Comparison of ENCODE assay signal across 1 fruit fly cellular context in the genomic region with DNA sequence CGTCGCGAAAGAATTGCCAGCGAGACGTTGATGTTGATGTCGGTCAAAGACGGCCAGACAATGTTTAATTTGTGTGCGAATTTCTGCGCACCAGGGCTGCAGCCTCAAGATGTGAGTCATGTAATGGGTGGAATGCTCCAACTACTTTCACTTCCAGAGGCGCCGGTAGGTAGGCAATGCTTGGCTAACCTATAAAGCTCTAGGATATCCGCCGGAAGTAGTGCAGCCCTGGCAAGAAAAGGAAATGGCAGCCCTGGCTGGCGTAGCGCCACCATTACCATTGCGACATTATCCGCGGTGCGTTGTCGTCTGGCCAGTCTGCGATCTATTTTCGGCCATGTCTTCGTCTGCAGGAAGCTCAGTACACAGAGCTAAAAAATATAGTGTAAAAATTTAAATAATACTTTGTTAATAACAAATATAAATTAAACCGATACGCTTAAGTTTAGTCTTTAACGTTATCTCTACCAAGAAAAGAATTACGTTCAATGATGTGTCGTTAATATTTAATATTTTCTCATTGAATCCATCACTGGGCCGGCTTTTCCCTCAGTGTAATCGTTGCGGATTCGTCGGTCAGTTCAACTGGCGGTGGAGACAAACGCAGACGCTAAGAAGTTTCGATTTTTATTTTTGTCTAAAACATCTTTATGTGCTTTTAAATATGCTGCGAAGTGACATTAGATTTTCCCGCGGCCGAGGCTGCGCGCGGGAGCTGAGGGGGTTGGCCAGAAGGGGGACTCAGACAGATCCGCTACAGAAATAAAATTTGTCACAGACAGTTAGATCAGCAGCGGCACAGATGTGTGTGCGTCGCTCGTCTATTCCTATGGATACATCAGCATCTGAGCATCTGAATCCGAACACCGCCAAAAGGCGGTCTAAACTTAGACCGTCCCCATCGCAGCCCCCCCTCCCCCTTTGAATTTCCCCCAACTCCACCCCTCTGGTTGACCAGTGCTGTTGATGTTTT.
TF ChIP-seq lines count a peak whose summit lies in the region.

No protein-coding gene starts in this region.

TF ChIP-seq in whole organism, embryonic, 481 proteins besides CTCF, POLR2A, EP300 and RAD21 (continued from another document and continues in another):
- peak; percentile 26 for TF ChIP-seq Max (GFP tag; optimal IDR thresholded peaks at IDR 0.05; lab: Kevin White, UChicago)
- TF ChIP-seq H2.0 (GFP tag; IDR thresholded peaks at IDR 0.05; lab: Robert Waterston, UW), result peak; percentile 55; the same call in 1 of the 2 replicates
- TF ChIP-seq abd-A (tag; optimal IDR thresholded peaks at IDR 0.05; lab: Kevin White, UChicago), result no peak
- TF ChIP-seq CG12299 (tag; optimal IDR thresholded peaks at IDR 0.05; lab: Kevin White, UChicago), result peak; percentile 72
- TF ChIP-seq chif (GFP tag; optimal IDR thresholded peaks at IDR 0.05; lab: Kevin White, UChicago), result peak in 1 of 2 experiments; percentile 21
- TF ChIP-seq Med (GFP tag; lab: Kevin White, UChicago), result peak; percentile 97
- no peak for TF ChIP-seq CG7963 (GFP tag; IDR thresholded peaks at IDR 0.05; lab: Robert Waterston, UW; ENCODE audit: partially characterized antibody)
- TF ChIP-seq Sox102F (GFP tag; optimal IDR thresholded peaks at IDR 0.05; lab: Kevin White, UChicago), result peak; percentile 68
- peak; percentile 69 for TF ChIP-seq CG7372 (GFP tag; IDR thresholded peaks at IDR 0.05; lab: Robert Waterston, UW)
- TF ChIP-seq corto (GFP tag; optimal IDR thresholded peaks at IDR 0.05; lab: Kevin White, UChicago), result no peak
- TF ChIP-seq en (GFP tag; optimal IDR thresholded peaks at IDR 0.05; lab: Kevin White, UChicago), result peak; percentile 55
- peak; percentile 60 for TF ChIP-seq Xbp1 (GFP tag; optimal IDR thresholded peaks at IDR 0.05; lab: Kevin White, UChicago)
- peak; percentile 44 for TF ChIP-seq CG12744 (GFP tag; optimal IDR thresholded peaks at IDR 0.05; lab: Kevin White, UChicago)
- no peak for TF ChIP-seq CG7745 (tag; optimal IDR thresholded peaks at IDR 0.05; lab: Kevin White, UChicago)
- TF ChIP-seq CG3838 (GFP tag; optimal IDR thresholded peaks at IDR 0.05; lab: Kevin White, UChicago), result peak; percentile 0
- peak; percentile 64 for TF ChIP-seq phol (tag; optimal IDR thresholded peaks at IDR 0.05; lab: Kevin White, UChicago)
- peak; percentile 58; the same call in 1 of the 2 replicates for TF ChIP-seq Oaz (GFP tag; IDR thresholded peaks at IDR 0.05; lab: Robert Waterston, UW)
- peak; percentile 51 for TF ChIP-seq Dek (tag; optimal IDR thresholded peaks at IDR 0.05; lab: Kevin White, UChicago)
- TF ChIP-seq knrl (GFP tag; IDR thresholded peaks at IDR 0.05; lab: Robert Waterston, UW; ENCODE audit: partially characterized antibody), result no peak
- peak; percentile 2 for TF ChIP-seq Chrac-16 (GFP tag; optimal IDR thresholded peaks at IDR 0.05; lab: Kevin White, UChicago)
- TF ChIP-seq zfh1 (GFP tag; IDR thresholded peaks at IDR 0.05; lab: Robert Waterston, UW), result peak; percentile 78
- no peak for TF ChIP-seq CG18764 (GFP tag; optimal IDR thresholded peaks at IDR 0.05; lab: Kevin White, UChicago)
- peak; percentile 80 for TF ChIP-seq CG1233 (GFP tag; optimal IDR thresholded peaks at IDR 0.05; lab: Kevin White, UChicago)
- no peak for TF ChIP-seq Spps (tag; optimal IDR thresholded peaks at IDR 0.05; lab: Kevin White, UChicago)
- TF ChIP-seq zf30C (GFP tag; optimal IDR thresholded peaks at IDR 0.05; lab: Kevin White, UChicago), result peak; percentile 10
- TF ChIP-seq NK7.1 (GFP tag; optimal IDR thresholded peaks at IDR 0.05; lab: Kevin White, UChicago), result peak; percentile 32
- no peak for TF ChIP-seq CG9797 (GFP tag; optimal IDR thresholded peaks at IDR 0.05; lab: Kevin White, UChicago)
- peak; percentile 32 for TF ChIP-seq CG10267 (tag; optimal IDR thresholded peaks at IDR 0.05; lab: Kevin White, UChicago)
- TF ChIP-seq CG11560 (tag; IDR thresholded peaks at IDR 0.05; lab: Robert Waterston, UW), result peak; percentile 58; the same call in 1 of the 3 replicates
- TF ChIP-seq CG9817 (tag; optimal IDR thresholded peaks at IDR 0.05; lab: Kevin White, UChicago), result peak; percentile 75
- TF ChIP-seq CG17802 (tag; optimal IDR thresholded peaks at IDR 0.05; lab: Kevin White, UChicago), result no peak
- TF ChIP-seq gem (tag; optimal IDR thresholded peaks at IDR 0.05; lab: Kevin White, UChicago), result peak; percentile 60
- TF ChIP-seq CG3726 (GFP tag; IDR thresholded peaks at IDR 0.05; lab: Robert Waterston, UW), result peak; percentile 67; the same call in 1 of the 3 replicates
- no peak for TF ChIP-seq Elba2 (GFP tag; optimal IDR thresholded peaks at IDR 0.05; lab: Kevin White, UChicago)
- TF ChIP-seq Hmx (GFP tag; optimal IDR thresholded peaks at IDR 0.05; lab: Kevin White, UChicago), result no peak
- TF ChIP-seq TFAM (GFP tag; optimal IDR thresholded peaks at IDR 0.05; lab: Kevin White, UChicago), result no peak
- peak in 1 of 2 experiments; percentile 9 for TF ChIP-seq Eip74EF (GFP tag; optimal IDR thresholded peaks at IDR 0.05; lab: Kevin White, UChicago)
- TF ChIP-seq Nf-YA (GFP tag; IDR thresholded peaks at IDR 0.05; lab: Robert Waterston, UW), result peak; percentile 68
- peak; percentile 56 to 61 for TF ChIP-seq Pdp1 (GFP tag; optimal IDR thresholded peaks at IDR 0.05; lab: Kevin White, UChicago)
- TF ChIP-seq Ets65A (GFP tag; lab: Kevin White, UChicago), result peak; percentile 96
- TF ChIP-seq zfh2 (GFP tag; optimal IDR thresholded peaks at IDR 0.05; lab: Kevin White, UChicago), result peak; percentile 74
- peak; percentile 69 for TF ChIP-seq tgo (GFP tag; IDR thresholded peaks at IDR 0.05; lab: Robert Waterston, UW)
- TF ChIP-seq CG3847 (GFP tag; IDR thresholded peaks at IDR 0.05; lab: Robert Waterston, UW), result peak; percentile 81
- peak; percentile 81 for TF ChIP-seq HHEX (GFP tag; optimal IDR thresholded peaks at IDR 0.05; lab: Kevin White, UChicago)
- peak; percentile 8 for TF ChIP-seq MESR4 (GFP tag; optimal IDR thresholded peaks at IDR 0.05; lab: Kevin White, UChicago)
- peak; percentile 63 for TF ChIP-seq Mad (GFP tag; optimal IDR thresholded peaks at IDR 0.05; lab: Kevin White, UChicago)
- TF ChIP-seq Gug (GFP tag; IDR thresholded peaks at IDR 0.05; lab: Robert Waterston, UW), result peak; percentile 54; the same call in 2 of the 4 replicates
- TF ChIP-seq gro (GFP tag; optimal IDR thresholded peaks at IDR 0.05; lab: Kevin White, UChicago), result no peak
- TF ChIP-seq fd102C (GFP tag; optimal IDR thresholded peaks at IDR 0.05; lab: Kevin White, UChicago), result peak; percentile 11
- TF ChIP-seq CG18011 (GFP tag; optimal IDR thresholded peaks at IDR 0.05; lab: Kevin White, UChicago), result peak; percentile 47
- TF ChIP-seq Deaf1 (tag; optimal IDR thresholded peaks at IDR 0.05; lab: Kevin White, UChicago), result no peak
- peak; percentile 48 for TF ChIP-seq mam (GFP tag; optimal IDR thresholded peaks at IDR 0.05; lab: Kevin White, UChicago)
- TF ChIP-seq Dbx (GFP tag; IDR thresholded peaks at IDR 0.05; lab: Robert Waterston, UW), result peak; percentile 79
- TF ChIP-seq CG11504 (tag; optimal IDR thresholded peaks at IDR 0.05; lab: Kevin White, UChicago), result peak; percentile 65
- peak; percentile 89 for TF ChIP-seq lab (GFP tag; optimal IDR thresholded peaks at IDR 0.05; lab: Kevin White, UChicago)
- TF ChIP-seq CG17612 (GFP tag; IDR thresholded peaks at IDR 0.05; lab: Robert Waterston, UW), result peak; percentile 60; the same call in 1 of the 2 replicates
- TF ChIP-seq scrt (GFP tag; optimal IDR thresholded peaks at IDR 0.05; lab: Kevin White, UChicago), result peak; percentile 66
- peak; percentile 18 for TF ChIP-seq trem (tag; optimal IDR thresholded peaks at IDR 0.05; lab: Kevin White, UChicago)
- TF ChIP-seq ranshi (GFP tag; IDR thresholded peaks at IDR 0.05; lab: Robert Waterston, UW), result peak; percentile 59
- TF ChIP-seq onecut (GFP tag; IDR thresholded peaks at IDR 0.05; lab: Robert Waterston, UW), result peak; percentile 71
- peak; percentile 35 for TF ChIP-seq CG9437 (GFP tag; optimal IDR thresholded peaks at IDR 0.05; lab: Kevin White, UChicago)
- TF ChIP-seq CrebB (tag; optimal IDR thresholded peaks at IDR 0.05; lab: Kevin White, UChicago), result peak; percentile 60
- TF ChIP-seq Gsc (GFP tag; IDR thresholded peaks at IDR 0.05; lab: Robert Waterston, UW), result no peak
- peak; percentile 74 for TF ChIP-seq Fer1 (GFP tag; optimal IDR thresholded peaks at IDR 0.05; lab: Kevin White, UChicago)
- TF ChIP-seq cad (GFP tag; optimal IDR thresholded peaks at IDR 0.05; lab: Kevin White, UChicago), result no peak
- no peak for TF ChIP-seq dati (GFP tag; IDR thresholded peaks at IDR 0.05; lab: Robert Waterston, UW)
- TF ChIP-seq CG42726 (GFP tag; IDR thresholded peaks at IDR 0.05; lab: Robert Waterston, UW; ENCODE audit: partially characterized antibody), result 0 out of 2 replicates have a peak, but pooled peaks have one; percentile 39
- TF ChIP-seq Oli (tag; optimal IDR thresholded peaks at IDR 0.05; lab: Kevin White, UChicago), result peak; percentile 71
- peak; percentile 44 for TF ChIP-seq bab2 (GFP tag; optimal IDR thresholded peaks at IDR 0.05; lab: Kevin White, UChicago)
- peak; percentile 76 for TF ChIP-seq CG14050 (GFP tag; IDR thresholded peaks at IDR 0.05; lab: Robert Waterston, UW)
- peak; percentile 60 for TF ChIP-seq CG12104 (GFP tag; optimal IDR thresholded peaks at IDR 0.05; lab: Kevin White, UChicago)
- peak; percentile 84 for TF ChIP-seq dysf (GFP tag; IDR thresholded peaks at IDR 0.05; lab: Robert Waterston, UW)
- no peak for TF ChIP-seq CG4360 (GFP tag; IDR thresholded peaks at IDR 0.05; lab: Robert Waterston, UW)
- peak; percentile 72 for TF ChIP-seq sug (tag; optimal IDR thresholded peaks at IDR 0.05; lab: Kevin White, UChicago)
- TF ChIP-seq pros (GFP tag; optimal IDR thresholded peaks at IDR 0.05; lab: Kevin White, UChicago), result no peak
- TF ChIP-seq usp (GFP tag; optimal IDR thresholded peaks at IDR 0.05; lab: Kevin White, UChicago), result no peak
- TF ChIP-seq CG10565 (GFP tag; optimal IDR thresholded peaks at IDR 0.05; lab: Kevin White, UChicago), result no peak
- TF ChIP-seq bigmax (GFP tag; optimal IDR thresholded peaks at IDR 0.05; lab: Kevin White, UChicago), result no peak
- TF ChIP-seq ato (GFP tag; IDR thresholded peaks at IDR 0.05; lab: Robert Waterston, UW; ENCODE audit: partially characterized antibody), result no peak
- peak; percentile 59 for TF ChIP-seq ATbp (GFP tag; optimal IDR thresholded peaks at IDR 0.05; lab: Kevin White, UChicago)
- TF ChIP-seq prd (optimal IDR thresholded peaks at IDR 0.05; lab: Kevin White, UChicago), result no peak
- peak; percentile 75 for TF ChIP-seq prd (GFP tag; IDR thresholded peaks at IDR 0.05; lab: Robert Waterston, UW)
- peak; percentile 61 for TF ChIP-seq CG12155 (GFP tag; optimal IDR thresholded peaks at IDR 0.05; lab: Kevin White, UChicago)
- TF ChIP-seq Rfx (GFP tag; IDR thresholded peaks at IDR 0.05; lab: Robert Waterston, UW), result peak; percentile 91
- TF ChIP-seq pnt (GFP tag; optimal IDR thresholded peaks at IDR 0.05; lab: Kevin White, UChicago), result no peak
- peak; percentile 71 for TF ChIP-seq CG7839 (tag; optimal IDR thresholded peaks at IDR 0.05; lab: Kevin White, UChicago)
- peak; percentile 69 for TF ChIP-seq al (GFP tag; IDR thresholded peaks at IDR 0.05; lab: Robert Waterston, UW)
- peak; percentile 79 for TF ChIP-seq CG32772 (GFP tag; IDR thresholded peaks at IDR 0.05; lab: Robert Waterston, UW)
- TF ChIP-seq jing (GFP tag; optimal IDR thresholded peaks at IDR 0.05; lab: Kevin White, UChicago), result no peak
- peak; percentile 65 for TF ChIP-seq org-1 (GFP tag; optimal IDR thresholded peaks at IDR 0.05; lab: Kevin White, UChicago)
- TF ChIP-seq Aef1 (GFP tag; IDR thresholded peaks at IDR 0.05; lab: Robert Waterston, UW), result peak; percentile 73
- TF ChIP-seq CG15073 (GFP tag; optimal IDR thresholded peaks at IDR 0.05; lab: Kevin White, UChicago), result no peak
- no peak for TF ChIP-seq CG16813 (GFP tag; IDR thresholded peaks at IDR 0.05; lab: Robert Waterston, UW; ENCODE audit: partially characterized antibody)
- TF ChIP-seq Side (GFP tag; optimal IDR thresholded peaks at IDR 0.05; lab: Kevin White, UChicago), result peak; percentile 42
- TF ChIP-seq CG10321 (GFP tag; IDR thresholded peaks at IDR 0.05; lab: Robert Waterston, UW), result no peak; the same call in 1 of the 2 replicates
- TF ChIP-seq h (optimal IDR thresholded peaks at IDR 0.05; lab: Kevin White, UChicago), result no peak
- peak; percentile 73 for TF ChIP-seq CG11723 (GFP tag; optimal IDR thresholded peaks at IDR 0.05; lab: Kevin White, UChicago)
- TF ChIP-seq Sin3A (optimal IDR thresholded peaks at IDR 0.05; lab: Kevin White, UChicago), result no peak
- TF ChIP-seq CG12071 (GFP tag; optimal IDR thresholded peaks at IDR 0.05; lab: Kevin White, UChicago), result peak; percentile 81
- TF ChIP-seq Nf-YB (GFP tag; optimal IDR thresholded peaks at IDR 0.05; lab: Kevin White, UChicago), result peak; percentile 32
- TF ChIP-seq trh (GFP tag; optimal IDR thresholded peaks at IDR 0.05; lab: Kevin White, UChicago), result no peak
- no peak for TF ChIP-seq salm (tag; optimal IDR thresholded peaks at IDR 0.05; lab: Kevin White, UChicago)
- TF ChIP-seq gt (GFP tag; IDR thresholded peaks at IDR 0.05; lab: Robert Waterston, UW), result peak; percentile 47; the same call in 1 of the 2 replicates
- TF ChIP-seq CG10959 (GFP tag; IDR thresholded peaks at IDR 0.05; lab: Robert Waterston, UW), result no peak
- peak; percentile 47; the same call in 1 of the 3 replicates for TF ChIP-seq sr (GFP tag; IDR thresholded peaks at IDR 0.05; lab: Robert Waterston, UW)
- peak in 1 of 2 experiments; percentile 29 for TF ChIP-seq eve (GFP tag; optimal IDR thresholded peaks at IDR 0.05; lab: Kevin White, UChicago)
- peak; percentile 71 for TF ChIP-seq Hey (tag; optimal IDR thresholded peaks at IDR 0.05; lab: Kevin White, UChicago)
- peak; percentile 62 for TF ChIP-seq CG6854 (GFP tag; optimal IDR thresholded peaks at IDR 0.05; lab: Kevin White, UChicago)
- TF ChIP-seq CG12391 (tag; optimal IDR thresholded peaks at IDR 0.05; lab: Kevin White, UChicago), result peak; percentile 59
- TF ChIP-seq CG1602 (GFP tag; optimal IDR thresholded peaks at IDR 0.05; lab: Kevin White, UChicago), result no peak
- peak; percentile 14 for TF ChIP-seq CG14965 (GFP tag; optimal IDR thresholded peaks at IDR 0.05; lab: Kevin White, UChicago; ENCODE audit: borderline replicate concordance)
- peak; percentile 79 for TF ChIP-seq odd (GFP tag; optimal IDR thresholded peaks at IDR 0.05; lab: Kevin White, UChicago)
- peak; percentile 51 for TF ChIP-seq cwo (GFP tag; optimal IDR thresholded peaks at IDR 0.05; lab: Kevin White, UChicago)
- TF ChIP-seq Fer3 (tag; optimal IDR thresholded peaks at IDR 0.05; lab: Kevin White, UChicago), result peak; percentile 68
- TF ChIP-seq CG11695 (GFP tag; IDR thresholded peaks at IDR 0.05; lab: Robert Waterston, UW), result peak; percentile 75; the same call in 2 of the 3 replicates
- no peak for TF ChIP-seq Doc3 (GFP tag; IDR thresholded peaks at IDR 0.05; lab: Robert Waterston, UW; ENCODE audit: partially characterized antibody)
- peak; percentile 7 for TF ChIP-seq Lhr (GFP tag; optimal IDR thresholded peaks at IDR 0.05; lab: Kevin White, UChicago)
- peak; percentile 49 for TF ChIP-seq HLH3B (GFP tag; IDR thresholded peaks at IDR 0.05; lab: Robert Waterston, UW)
- TF ChIP-seq bbx (GFP tag; IDR thresholded peaks at IDR 0.05; lab: Robert Waterston, UW; ENCODE audit: partially characterized antibody), result no peak
